Worm (Caenorhabditis elegans) whole organism, young adult: Measurements from ENCODE around the gene F10C1.1.

ENCODE experiments used
- F52B5.7 ChIP-seq: sonication (generic microtip); optimal IDR thresholded peaks from 2 replicates; lab custom pipeline; 2016; ENCODE audit warnings: mild to moderate bottlenecking, missing genetic modification characterization, missing compliant biosample characterization
- bed-2 ChIP-seq: fragments of 200-800 bp; sonication (Bioruptor generic); IDR thresholded peaks from 2 replicates; pipeline ENCODE4 v1.3.6; 2022; ENCODE audit warnings: missing genetic modification reagents, missing genetic modification characterization, missing compliant biosample characterization
- ceh-91 ChIP-seq: fragments of 200-800 bp; sonication (Bioruptor generic); IDR thresholded peaks from 2 replicates; pipeline ENCODE4 v1.3.6; 2022; ENCODE audit warnings: missing genetic modification reagents, missing genetic modification characterization, missing compliant biosample characterization
- die-1 ChIP-seq: sonication (generic microtip); optimal IDR thresholded peaks from 2 replicates; lab custom pipeline; 2016; ENCODE audit warnings: missing genotype, mild to moderate bottlenecking, missing genetic modification characterization, missing compliant biosample characterization
- ets-4 ChIP-seq: fragments of 200-800 bp; sonication (Bioruptor generic); optimal IDR thresholded peaks from 2 replicates; lab custom pipeline; 2018; ENCODE audit warnings: mild to moderate bottlenecking, missing genetic modification characterization, missing compliant biosample characterization
- hlh-26 ChIP-seq: fragments of 200-800 bp; sonication (Bioruptor generic); conservative IDR thresholded peaks from 2 replicates; pipeline ENCODE4 v1.3.6; 2022; ENCODE audit warnings: missing genetic modification reagents, missing genetic modification characterization, missing compliant biosample characterization
- lin-26 ChIP-seq: fragments of 200-800 bp; sonication (Bioruptor generic); IDR thresholded peaks from 2 replicates; pipeline ENCODE4 v1.3.6; 2022; ENCODE audit warnings: missing genetic modification reagents, missing genetic modification characterization, missing compliant biosample characterization
- lin-35 ChIP-seq, 3 experiments: fragments of 150-350 bp in 2 of 3; sonication (generic microtip) in 1 of 3; optimal IDR thresholded peaks; 2 replicates each; lab custom pipeline; 2014 to 2018; ENCODE audit warnings: missing biosample characterization in 3 of 3, missing genetic modification characterization in 3 of 3, missing genetic modification reagents in 3 of 3
- nhr-179 ChIP-seq: sonication (generic microtip); optimal IDR thresholded peaks from 2 replicates; lab custom pipeline; 2016; ENCODE audit warnings: mild to moderate bottlenecking, missing genetic modification characterization, missing compliant biosample characterization
- rec-8 ChIP-seq, 2 experiments: sonication (generic microtip); optimal IDR thresholded peaks; 2 replicates each; lab custom pipeline; 2016; ENCODE audit warnings: mild to moderate bottlenecking in 2 of 2, missing genetic modification characterization in 2 of 2, missing genetic modification reagents in 2 of 2, missing genotype in 2 of 2, missing biosample characterization in 1 of 2, missing compliant biosample characterization in 1 of 2, moderate library complexity in 1 of 2
- snpc-4 ChIP-seq, 5 experiments: fragments of 150-350 bp in 1 of 5; sonication (generic microtip) in 4 of 5; optimal IDR thresholded peaks; 2 replicates each; lab custom pipeline; 2014 to 2018; ENCODE audit warnings: missing genetic modification characterization in 5 of 5, missing biosample characterization in 3 of 5, antibody characterized with exemption in 2 of 5, mild to moderate bottlenecking in 2 of 5, missing compliant biosample characterization in 2 of 5, missing genotype in 2 of 5, moderate library complexity in 2 of 5, missing genetic modification reagents in 1 of 5
- unc-130 ChIP-seq: sonication (generic microtip); optimal IDR thresholded peaks from 2 replicates; lab custom pipeline; 2016; ENCODE audit warnings: missing genetic modification reagents, missing genetic modification characterization, missing compliant biosample characterization
- unc-62 ChIP-seq: fragments of 150-350 bp; optimal IDR thresholded peaks from 2 replicates; lab custom pipeline; 2014; ENCODE audit warnings: missing biosample characterization, missing genetic modification reagents, missing genetic modification characterization
- zim-3 ChIP-seq: sonication (generic microtip); optimal IDR thresholded peaks from 2 replicates; lab custom pipeline; 2017; ENCODE audit warnings: mild to moderate bottlenecking, missing genetic modification characterization, moderate library complexity, missing compliant biosample characterization

ce11 chrII:5751353-5751752 lies 22.7 kb upstream of the F10C1.1 start:
- TF ChIP-seq lin-35 (GFP tag; optimal IDR thresholded peaks at IDR 0.05; lab: Kevin White, UChicago) (no peak), snpc-4 (GFP tag; optimal IDR thresholded peaks at IDR 0.05; lab: Kevin White, UChicago) (no peak), snpc-4 (tag; optimal IDR thresholded peaks at IDR 0.05; lab: Kevin White, UChicago) (no peak), F52B5.7 (no peak), ceh-91 (GFP tag; lab: Robert Waterston, UW) (no peak), ets-4 (GFP tag; lab: Kevin White, UChicago) (no peak), unc-62 (GFP tag; lab: Kevin White, UChicago) (no peak), rec-8 (tag; optimal IDR thresholded peaks at IDR 0.05; lab: Kevin White, UChicago) (no peak), hlh-26 (GFP tag; lab: Robert Waterston, UW) (no peak), bed-2 (no peak), lin-26 (no peak), zim-3 (tag; lab: Kevin White, UChicago) (no peak), nhr-179 (tag; lab: Kevin White, UChicago) (no peak), die-1 (tag; lab: Kevin White, UChicago) (no peak), unc-130 (GFP tag; lab: Kevin White, UChicago) (no peak)
